Worm (Caenorhabditis elegans) whole organism, L2 larva: Measurements from ENCODE around the gene F55A4.3.

Source experiments
- C34F6.9 ChIP-seq: fragments of 150-350 bp; optimal IDR thresholded peaks from 2 replicates; lab custom pipeline; 2014; ENCODE audit warnings: missing biosample characterization, missing genetic modification characterization
- Y55F3AM.14 ChIP-seq: fragments of 200-800 bp; sonication (Bioruptor generic); optimal IDR thresholded peaks from 2 replicates; lab custom pipeline; 2018; ENCODE audit warnings: mild to moderate bottlenecking, missing genetic modification characterization, missing compliant biosample characterization
- ZK546.5 ChIP-seq: sonication (generic microtip); optimal IDR thresholded peaks from 2 replicates; lab custom pipeline; 2017; ENCODE audit warnings: missing biosample characterization, missing genetic modification characterization
- alr-1 ChIP-seq: fragments of 150-350 bp; optimal IDR thresholded peaks from 2 replicates; lab custom pipeline; 2014; ENCODE audit warnings: missing biosample characterization, missing genetic modification characterization
- aly-2 ChIP-seq: fragments of 150-350 bp; optimal IDR thresholded peaks from 2 replicates; lab custom pipeline; 2014; ENCODE audit warnings: missing biosample characterization, missing genetic modification characterization
- blmp-1 ChIP-seq: sonication (generic microtip); optimal IDR thresholded peaks from 2 replicates; lab custom pipeline; 2017; ENCODE audit warnings: missing genetic modification characterization, mild to moderate bottlenecking, missing compliant biosample characterization, antibody characterized with exemption, moderate library complexity; ENCODE audit not compliant: insufficient read depth
- ceh-16 ChIP-seq: fragments of 150-350 bp; optimal IDR thresholded peaks from 2 replicates; lab custom pipeline; 2014; ENCODE audit warnings: missing biosample characterization, missing genetic modification characterization
- crh-2 ChIP-seq: sonication (generic microtip); optimal IDR thresholded peaks from 2 replicates; lab custom pipeline; 2017; ENCODE audit warnings: missing biosample characterization, missing genetic modification characterization
- dmd-4 ChIP-seq: sonication (generic microtip); optimal IDR thresholded peaks from 2 replicates; lab custom pipeline; 2017; ENCODE audit warnings: missing biosample characterization, missing genetic modification characterization
- elt-3 ChIP-seq: sonication (generic microtip); optimal IDR thresholded peaks from 2 replicates; lab custom pipeline; 2017; ENCODE audit warnings: missing biosample characterization, missing genetic modification characterization
- fos-1 ChIP-seq: fragments of 150-350 bp; optimal IDR thresholded peaks from 2 replicates; lab custom pipeline; 2014; ENCODE audit warnings: missing biosample characterization, missing genetic modification characterization
- gmeb-1 ChIP-seq: fragments of 150-350 bp; optimal IDR thresholded peaks from 2 replicates; lab custom pipeline; 2014; ENCODE audit warnings: missing biosample characterization, missing genetic modification characterization
- lin-11 ChIP-seq: fragments of 150-350 bp; sonication (generic microtip); optimal IDR thresholded peaks from 2 replicates; lab custom pipeline; 2014; ENCODE audit warnings: missing biosample characterization, missing genetic modification characterization, inconsistent platforms, mixed read lengths
- lin-13 ChIP-seq: fragments of 150-350 bp; optimal IDR thresholded peaks from 2 replicates; lab custom pipeline; 2014; ENCODE audit warnings: missing biosample characterization, missing genetic modification reagents, missing genetic modification characterization
- lin-39 ChIP-seq: fragments of 150-350 bp; optimal IDR thresholded peaks from 2 replicates; lab custom pipeline; 2014; ENCODE audit warnings: missing biosample characterization, missing genetic modification reagents, missing genetic modification characterization
- lsy-2 ChIP-seq, 2 experiments: fragments of 150-350 bp in 1 of 2; sonication (generic microtip) in 1 of 2; optimal IDR thresholded peaks; 2 replicates each; lab custom pipeline; 2014 to 2017; ENCODE audit warnings: missing biosample characterization in 2 of 2, missing genetic modification characterization in 2 of 2
- mab-5 ChIP-seq: fragments of 150-350 bp; optimal IDR thresholded peaks from 2 replicates; lab custom pipeline; 2014; ENCODE audit warnings: missing biosample characterization, missing genetic modification characterization
- mdl-1 ChIP-seq, 2 experiments: fragments of 150-350 bp in 1 of 2; sonication (generic microtip) in 1 of 2; optimal IDR thresholded peaks; 2 replicates each; lab custom pipeline; 2017; ENCODE audit warnings: missing biosample characterization in 2 of 2, missing genetic modification characterization in 2 of 2
- nhr-10 ChIP-seq: sonication (generic microtip); optimal IDR thresholded peaks from 2 replicates; lab custom pipeline; 2017; ENCODE audit warnings: missing biosample characterization, missing genetic modification characterization
- nhr-12 ChIP-seq: fragments of 150-350 bp; optimal IDR thresholded peaks from 2 replicates; lab custom pipeline; 2014; ENCODE audit warnings: missing biosample characterization, missing genetic modification characterization
- nhr-129 ChIP-seq: fragments of 150-350 bp; optimal IDR thresholded peaks from 2 replicates; lab custom pipeline; 2014; ENCODE audit warnings: missing biosample characterization, missing genetic modification characterization
- nhr-21 ChIP-seq: fragments of 150-350 bp; optimal IDR thresholded peaks from 2 replicates; lab custom pipeline; 2014; ENCODE audit warnings: missing biosample characterization, missing genetic modification characterization
- nhr-23 ChIP-seq: fragments of 150-350 bp; optimal IDR thresholded peaks from 2 replicates; lab custom pipeline; 2014; ENCODE audit warnings: missing biosample characterization, missing genetic modification reagents, missing genetic modification characterization
- nhr-237 ChIP-seq: fragments of 150-350 bp; optimal IDR thresholded peaks from 2 replicates; lab custom pipeline; 2014; ENCODE audit warnings: missing biosample characterization, missing genetic modification characterization
- nhr-25 ChIP-seq: fragments of 150-350 bp; sonication (generic microtip); optimal IDR thresholded peaks from 3 replicates; lab custom pipeline; 2014; ENCODE audit warnings: missing biosample characterization, missing genetic modification characterization
- sem-4 ChIP-seq: fragments of 150-350 bp; optimal IDR thresholded peaks from 2 replicates; lab custom pipeline; 2014; ENCODE audit warnings: missing biosample characterization, missing genetic modification reagents, missing genetic modification characterization
- skn-1 ChIP-seq: sonication (generic microtip); optimal IDR thresholded peaks from 2 replicates; lab custom pipeline; 2017; ENCODE audit warnings: missing biosample characterization, missing genetic modification characterization
- sma-3 ChIP-seq: sonication (generic microtip); optimal IDR thresholded peaks from 2 replicates; lab custom pipeline; 2016; ENCODE audit warnings: missing genetic modification reagents, missing genetic modification characterization, missing compliant biosample characterization
- snpc-4 ChIP-seq: fragments of 150-350 bp; optimal IDR thresholded peaks from 2 replicates; lab custom pipeline; 2014; ENCODE audit warnings: missing biosample characterization, missing genetic modification characterization
- unc-55 ChIP-seq: fragments of 150-350 bp; sonication (generic microtip); optimal IDR thresholded peaks from 3 replicates; lab custom pipeline; 2014; ENCODE audit warnings: missing biosample characterization, missing genetic modification reagents, missing genetic modification characterization
- unc-62 ChIP-seq: fragments of 150-350 bp; optimal IDR thresholded peaks from 2 replicates; lab custom pipeline; 2014; ENCODE audit warnings: missing biosample characterization, missing genetic modification reagents, missing genetic modification characterization
- zag-1 ChIP-seq: fragments of 150-350 bp; optimal IDR thresholded peaks from 2 replicates; lab custom pipeline; 2014; ENCODE audit warnings: missing biosample characterization, missing genetic modification characterization
- ztf-4 ChIP-seq: fragments of 150-350 bp; optimal IDR thresholded peaks from 2 replicates; lab custom pipeline; 2014; ENCODE audit warnings: missing biosample characterization, missing genetic modification characterization

F55A4.3 gene

DNA sequence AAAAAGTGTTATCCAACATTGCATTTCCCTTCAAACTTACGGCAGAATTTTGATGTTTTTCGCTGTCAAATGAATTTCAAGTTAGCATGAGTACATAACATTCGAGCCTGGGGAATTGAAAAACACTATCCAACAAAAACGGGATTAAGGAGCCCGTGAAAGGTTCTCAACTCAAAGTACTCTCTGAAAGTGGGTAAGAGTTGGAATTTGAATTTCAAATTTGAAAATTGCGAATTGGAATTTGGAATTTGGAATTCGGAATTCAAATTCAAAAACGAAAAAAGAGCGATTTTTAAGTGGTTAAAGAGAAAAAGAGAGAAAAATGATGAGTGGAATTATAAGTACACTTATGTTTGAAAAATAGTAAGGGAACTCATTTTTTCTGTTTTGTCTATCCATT is 33.6 kb downstream of the F55A4.3 start, which contains the start of the genes C09E10.3 and dgk-1:
C09E10.3 (minus strand) TSS at position 101 of the 400 bp plus-strand sequence.
dgk-1 (minus strand) TSS at position 183 of the 400 bp plus-strand sequence.
- no peak for TF ChIP-seq lsy-2 (tag; optimal IDR thresholded peaks at IDR 0.05; lab: Kevin White, UChicago)
- TF ChIP-seq nhr-23 (tag; lab: Kevin White, UChicago), result no peak
- no peak for TF ChIP-seq nhr-25 (tag; lab: Kevin White, UChicago)
- TF ChIP-seq fos-1 (tag; lab: Kevin White, UChicago), result no peak
- no peak for TF ChIP-seq crh-2 (tag; lab: Kevin White, UChicago)
- TF ChIP-seq, all 48 proteins: peak for 0

DNA sequence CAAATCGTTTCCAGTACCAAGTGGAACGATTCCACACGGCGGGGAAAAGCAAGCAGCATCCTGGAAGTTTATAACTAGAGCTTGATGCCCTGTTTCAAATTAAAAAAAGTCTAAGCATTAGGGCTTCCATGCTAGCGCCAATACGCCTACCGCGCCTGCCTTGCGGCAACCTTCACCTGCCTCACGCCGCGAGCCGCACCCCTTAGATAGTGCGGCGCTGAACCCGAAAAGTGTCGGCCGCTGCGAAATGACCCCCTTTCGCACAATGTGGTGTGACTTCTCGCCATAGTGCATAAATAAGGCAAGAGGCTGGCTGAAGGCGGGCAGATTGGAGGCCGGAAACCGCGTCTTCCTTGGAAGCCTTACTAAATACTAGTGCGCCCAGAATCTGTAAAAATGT is 38.4 kb downstream of the F55A4.3 start:
- no peak for TF ChIP-seq gmeb-1
- no peak for TF ChIP-seq mdl-1 (tag; optimal IDR thresholded peaks at IDR 0.05; lab: Kevin White, UChicago)
- TF ChIP-seq snpc-4 (tag; lab: Kevin White, UChicago), result peak; percentile 84

DNA sequence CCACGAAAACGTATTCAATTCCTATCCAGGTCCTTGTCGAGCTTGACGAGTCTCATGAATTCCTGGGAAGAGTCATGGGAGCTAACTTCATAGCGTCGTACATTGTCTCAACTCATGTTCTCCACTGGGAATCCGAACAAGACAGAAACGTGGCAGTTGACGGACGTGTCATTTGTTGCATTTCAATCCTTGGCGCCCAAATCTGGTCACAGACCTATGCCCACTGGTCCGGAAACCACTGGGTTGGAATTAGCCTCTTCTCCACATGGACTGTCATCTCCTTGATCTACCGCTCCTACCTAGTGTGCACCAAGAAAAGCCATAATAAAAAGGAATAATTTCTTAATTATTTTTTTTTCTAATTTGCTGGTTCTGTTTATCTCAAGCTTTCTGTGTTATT is 42.3 kb downstream of the F55A4.3 start:
- TF ChIP-seq alr-1 (tag; lab: Kevin White, UChicago), result no peak
- TF ChIP-seq nhr-237 (tag; lab: Kevin White, UChicago), result no peak
- no peak for TF ChIP-seq nhr-12 (tag; lab: Kevin White, UChicago)
- TF ChIP-seq ZK546.5 (tag; lab: Kevin White, UChicago), result no peak
- TF ChIP-seq aly-2 (tag; lab: Kevin White, UChicago), result no peak
- no peak for TF ChIP-seq Y55F3AM.14
- no peak for TF ChIP-seq lin-39 (tag; lab: Kevin White, UChicago)
- TF ChIP-seq gmeb-1, result no peak
- TF ChIP-seq lin-11, result no peak
- TF ChIP-seq snpc-4 (tag; lab: Kevin White, UChicago), result no peak
- TF ChIP-seq lin-13, result no peak
- TF ChIP-seq lsy-2 (tag; optimal IDR thresholded peaks at IDR 0.05; lab: Kevin White, UChicago), result no peak
- no peak for TF ChIP-seq mab-5 (tag; lab: Kevin White, UChicago)
- TF ChIP-seq fos-1 (tag; lab: Kevin White, UChicago), result no peak
- TF ChIP-seq, all 48 proteins: peak for 0

DNA sequence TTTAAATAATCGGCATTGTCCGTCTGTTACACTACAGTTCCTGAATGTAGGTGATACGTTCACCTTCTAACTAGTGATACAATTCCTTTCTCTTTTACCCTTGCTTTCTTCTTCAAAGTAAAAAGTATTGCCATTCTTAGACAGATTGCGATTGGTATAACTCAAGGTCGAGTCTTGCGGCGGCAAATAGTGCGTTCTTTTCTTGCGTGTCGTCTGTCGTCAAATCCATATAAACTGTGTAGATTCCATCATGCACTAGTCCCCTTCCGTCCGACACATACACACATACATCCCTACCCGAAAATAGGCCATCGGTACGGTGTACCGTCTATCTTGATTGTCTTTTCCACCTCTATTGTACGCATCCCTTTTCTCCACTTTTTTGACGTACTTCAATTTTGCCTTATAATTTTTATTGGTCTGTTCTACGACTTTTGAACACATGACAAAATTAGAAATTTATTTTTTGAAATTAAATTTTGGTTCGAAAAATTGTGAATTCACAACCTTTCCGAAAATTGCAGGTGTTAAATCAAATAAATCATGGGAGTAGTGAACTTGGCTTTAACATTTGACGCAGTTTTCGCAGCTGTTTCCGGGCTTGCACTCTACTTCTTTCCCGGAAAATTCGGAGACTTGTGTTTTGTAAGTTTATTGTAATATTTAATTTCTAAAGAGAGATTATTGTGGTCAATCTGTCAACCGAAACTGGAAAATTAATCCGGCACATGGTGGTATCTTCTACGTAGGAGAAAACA is 44.5 kb downstream of the F55A4.3 start, which contains the start of gene C44C1.1:
C44C1.1 (plus strand) TSS at position 525 of the 758 bp plus-strand sequence.
- TF ChIP-seq unc-55 (GFP tag; lab: Kevin White, UChicago) (no peak), elt-3 (tag; lab: Kevin White, UChicago) (no peak), nhr-25 (tag; lab: Kevin White, UChicago) (peak; percentile 52), nhr-21 (tag; lab: Kevin White, UChicago) (peak; percentile 61), fos-1 (tag; lab: Kevin White, UChicago) (peak; percentile 47), nhr-10 (tag; lab: Kevin White, UChicago) (no peak), nhr-23 (tag; lab: Kevin White, UChicago) (no peak), skn-1 (tag; lab: Kevin White, UChicago) (no peak), mab-5 (tag; lab: Kevin White, UChicago) (no peak), sma-3 (GFP tag; lab: Kevin White, UChicago) (peak; percentile 7), lsy-2 (tag; optimal IDR thresholded peaks at IDR 0.05; lab: Kevin White, UChicago) (peak in 1 of 2 experiments; percentile 7), nhr-129 (tag; lab: Kevin White, UChicago) (peak; percentile 35), sem-4 (no peak), ceh-16 (tag; lab: Kevin White, UChicago) (peak; percentile 36), blmp-1 (tag; lab: Kevin White, UChicago) (peak; percentile 68), zag-1 (no peak), mdl-1 (tag; optimal IDR thresholded peaks at IDR 0.05; lab: Kevin White, UChicago) (no peak), ztf-4 (tag; lab: Kevin White, UChicago) (no peak), lin-39 (tag; lab: Kevin White, UChicago) (no peak), gmeb-1 (no peak), C34F6.9 (tag; lab: Kevin White, UChicago) (no peak), snpc-4 (tag; lab: Kevin White, UChicago) (no peak), dmd-4 (tag; lab: Kevin White, UChicago) (no peak), Y55F3AM.14 (no peak), unc-62 (GFP tag; lab: Kevin White, UChicago) (no peak)
